Worm (Caenorhabditis elegans) whole organism, L3 larva: Measurements from ENCODE around the gene T10C6.15.
A peak's percentile ranks its signal among the peaks of the same experiment; 100 is the strongest.

ENCODE experiments used
- ceh-28 ChIP-seq: fragments of 150-350 bp; optimal IDR thresholded peaks from 2 replicates; lab custom pipeline; 2014; ENCODE audit warnings: missing biosample characterization, missing genetic modification reagents, missing genetic modification characterization
- ceh-82 ChIP-seq: fragments of 150-350 bp; optimal IDR thresholded peaks from 2 replicates; lab custom pipeline; 2014; ENCODE audit warnings: missing biosample characterization, missing genetic modification characterization
- elt-2 ChIP-seq: sonication (generic microtip); optimal IDR thresholded peaks from 2 replicates; lab custom pipeline; 2016; ENCODE audit warnings: missing genetic modification reagents, mild to moderate bottlenecking, missing genetic modification characterization, missing compliant biosample characterization
- elt-3 ChIP-seq, 3 experiments: fragments of 150-350 bp in 1 of 3; sonication (generic microtip) in 2 of 3; optimal IDR thresholded peaks; 2 replicates in 2 of 3; 4 replicates in 1 of 3; lab custom pipeline; 2014 to 2017; ENCODE audit warnings: missing biosample characterization in 3 of 3, missing genetic modification characterization in 3 of 3
- fkh-2 ChIP-seq: fragments of 150-350 bp; optimal IDR thresholded peaks from 2 replicates; lab custom pipeline; 2014; ENCODE audit warnings: missing biosample characterization, missing genetic modification reagents, missing genetic modification characterization
- fos-1 ChIP-seq: fragments of 150-350 bp; optimal IDR thresholded peaks from 2 replicates; lab custom pipeline; 2014; ENCODE audit warnings: missing biosample characterization, missing genetic modification characterization
- jun-1 ChIP-seq: fragments of 150-350 bp; optimal IDR thresholded peaks from 2 replicates; lab custom pipeline; 2014; ENCODE audit warnings: missing biosample characterization, missing genetic modification reagents, missing genetic modification characterization
- mdl-1 ChIP-seq: fragments of 150-350 bp; optimal IDR thresholded peaks from 2 replicates; lab custom pipeline; 2014; ENCODE audit warnings: missing biosample characterization, missing genetic modification characterization
- nhr-12 ChIP-seq: fragments of 150-350 bp; optimal IDR thresholded peaks from 2 replicates; lab custom pipeline; 2014; ENCODE audit warnings: missing biosample characterization, missing genetic modification characterization
- nhr-23 ChIP-seq: fragments of 150-350 bp; optimal IDR thresholded peaks from 2 replicates; lab custom pipeline; 2014; ENCODE audit warnings: missing biosample characterization, missing genetic modification reagents, missing genetic modification characterization
- nhr-25 ChIP-seq: sonication (generic microtip); optimal IDR thresholded peaks from 2 replicates; lab custom pipeline; 2017; ENCODE audit warnings: missing biosample characterization, missing genetic modification characterization
- nhr-28 ChIP-seq: fragments of 150-350 bp; optimal IDR thresholded peaks from 2 replicates; lab custom pipeline; 2014; ENCODE audit warnings: missing biosample characterization, missing genetic modification characterization
- nhr-43 ChIP-seq: sonication (generic microtip); optimal IDR thresholded peaks from 2 replicates; lab custom pipeline; 2016; ENCODE audit warnings: mild to moderate bottlenecking, missing genetic modification characterization, missing compliant biosample characterization; ENCODE audit not compliant: poor library complexity, severe bottlenecking
- nhr-77 ChIP-seq: fragments of 150-350 bp; optimal IDR thresholded peaks from 2 replicates; lab custom pipeline; 2014; ENCODE audit warnings: missing biosample characterization, missing genetic modification characterization
- pha-4 ChIP-seq: fragments of 150-350 bp; optimal IDR thresholded peaks from 2 replicates; lab custom pipeline; 2014; ENCODE audit warnings: missing biosample characterization, missing genetic modification reagents, missing genetic modification characterization
- pqm-1 ChIP-seq: fragments of 150-350 bp; optimal IDR thresholded peaks from 2 replicates; lab custom pipeline; 2017; ENCODE audit warnings: missing biosample characterization, missing genetic modification characterization, inconsistent platforms
- skn-1 ChIP-seq: fragments of 150-350 bp; optimal IDR thresholded peaks from 2 replicates; lab custom pipeline; 2014; ENCODE audit warnings: missing biosample characterization, missing genetic modification characterization
- snpc-4 ChIP-seq: fragments of 150-350 bp; optimal IDR thresholded peaks from 2 replicates; lab custom pipeline; 2014; ENCODE audit warnings: missing biosample characterization, missing genetic modification characterization
- zag-1 ChIP-seq: fragments of 150-350 bp; optimal IDR thresholded peaks from 2 replicates; lab custom pipeline; 2014; ENCODE audit warnings: missing biosample characterization, missing genetic modification characterization

Gene T10C6.15

ce11 chrV:16000433-16000832 is 45.3 kb downstream of the T10C6.15 start, which contains the start of gene nhr-50:
TSS of gene nhr-50 (minus strand) at chrV:16000631.
- peak; percentile 93 for TF ChIP-seq pha-4 (tag; lab: Kevin White, UChicago)
- no peak for TF ChIP-seq zag-1 (tag; lab: Kevin White, UChicago)
- peak; percentile 55 for TF ChIP-seq nhr-23 (tag; lab: Kevin White, UChicago)
- TF ChIP-seq fkh-2 = no peak
- TF ChIP-seq nhr-28 (tag; lab: Kevin White, UChicago) = no peak
- TF ChIP-seq jun-1 = peak; percentile 92
- TF ChIP-seq fos-1 (tag; lab: Kevin White, UChicago) = peak; percentile 69
- TF ChIP-seq nhr-12 (tag; lab: Kevin White, UChicago) = no peak
- no peak for TF ChIP-seq ceh-82 (tag; lab: Kevin White, UChicago)
- TF ChIP-seq mdl-1 (tag; lab: Kevin White, UChicago) = peak; percentile 13
- no peak for TF ChIP-seq nhr-43 (tag; lab: Kevin White, UChicago)
- no peak for TF ChIP-seq nhr-77 (tag; lab: Kevin White, UChicago)
- peak; percentile 84 for TF ChIP-seq pqm-1 (tag; lab: Kevin White, UChicago)
- peak; percentile 13 for TF ChIP-seq skn-1
- TF ChIP-seq elt-2 (tag; lab: Kevin White, UChicago) = peak; percentile 80
- TF ChIP-seq nhr-25 = peak; percentile 12
- no peak for TF ChIP-seq snpc-4 (tag; lab: Kevin White, UChicago)
- no peak for TF ChIP-seq ceh-28 (tag; lab: Kevin White, UChicago)

- TF ChIP-seq elt-3 (tag; optimal IDR thresholded peaks at IDR 0.05; lab: Kevin White, UChicago) = no peak
- TF ChIP-seq pqm-1 (tag; lab: Kevin White, UChicago) = no peak
Measured at ce11 chrV:15996655-15997186, 49.0 kb downstream of the T10C6.15 start, which contains the start of the genes C06C6.9 and C06C6.8. TSS of gene C06C6.9 (minus strand) at chrV:15996755. TSS of gene C06C6.8 (plus strand) at chrV:15997136.
